Worm (Caenorhabditis elegans) whole organism, young adult: ENCODE data around the gene sri-61.

Source experiments
- F22D6.2 ChIP-seq: sonication (generic microtip); optimal IDR thresholded peaks from 2 replicates; lab custom pipeline; 2016; ENCODE audit warnings: mild to moderate bottlenecking, missing genetic modification characterization, missing compliant biosample characterization
- Y79H2A.3 ChIP-seq: fragments of 200-800 bp; sonication (Bioruptor generic); conservative IDR thresholded peaks from 2 replicates; pipeline ENCODE4 v1.3.6; 2022; ENCODE audit warnings: missing genetic modification reagents, missing genetic modification characterization, missing compliant biosample characterization
- nhr-80 ChIP-seq: sonication (generic microtip); optimal IDR thresholded peaks from 2 replicates; lab custom pipeline; 2016; ENCODE audit warnings: missing genetic modification characterization, missing compliant biosample characterization
- unc-62 ChIP-seq: fragments of 150-350 bp; optimal IDR thresholded peaks from 2 replicates; lab custom pipeline; 2014; ENCODE audit warnings: missing biosample characterization, missing genetic modification reagents, missing genetic modification characterization
- ztf-28 ChIP-seq: fragments of 200-800 bp; sonication (Bioruptor generic); IDR thresholded peaks from 2 replicates; pipeline ENCODE4 v1.3.6; 2022; ENCODE audit warnings: missing genetic modification reagents, missing genetic modification characterization, missing compliant biosample characterization

DNA sequence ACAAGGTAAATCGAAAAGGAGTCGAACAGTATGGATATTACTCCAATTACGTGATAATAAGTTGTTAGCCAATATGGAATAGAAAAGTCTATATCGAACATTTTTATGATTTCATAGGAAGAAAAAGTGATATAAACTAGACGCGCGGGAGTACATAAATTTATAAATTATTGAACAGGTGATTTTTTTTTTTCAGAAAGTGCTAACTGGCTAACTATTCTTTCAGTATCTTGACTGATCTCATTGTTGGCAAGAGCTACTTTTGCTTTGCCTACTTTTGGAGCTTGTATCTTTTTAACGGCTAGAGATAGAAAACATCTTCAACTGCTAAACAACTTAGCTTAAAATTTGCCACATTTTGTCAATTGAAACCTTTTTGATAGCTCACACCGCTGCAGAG lies 2.6 kb upstream of the sri-61 start, which contains the start of gene sri-60:
- no peak for TF ChIP-seq F22D6.2 (tag; lab: Kevin White, UChicago)
- no peak for TF ChIP-seq Y79H2A.3 (GFP tag; lab: Robert Waterston, UW)
- TF ChIP-seq unc-62 (GFP tag; lab: Kevin White, UChicago), result no peak
- no peak for TF ChIP-seq nhr-80
- TF ChIP-seq ztf-28, result no peak
